Worm (Caenorhabditis elegans): ENCODE data around the gene dgk-3.
A peak's percentile ranks its signal among the peaks of the same experiment; 100 is the strongest.

Gene dgk-3

ce11 chrIII:9138601-9139000 is 24.3 kb upstream of the dgk-3 start, which contains the start of gene ZK512.7:
ZK512.7 (minus strand) TSS chrIII:9138701.
- TF ChIP-seq klf-2 (GFP tag; conservative IDR thresholded peaks at IDR 0.05): no peak
- TF ChIP-seq ref-1 (GFP tag; conservative IDR thresholded peaks at IDR 0.05): no peak
- no peak for TF ChIP-seq flt-1 (GFP tag; IDR thresholded peaks at IDR 0.05)
- no peak for TF ChIP-seq cog-1 (tag; optimal IDR thresholded peaks at IDR 0.05)
- no peak for TF ChIP-seq T22C8.4 (GFP tag; IDR thresholded peaks at IDR 0.05)
- no peak for TF ChIP-seq ztf-29 (GFP tag; IDR thresholded peaks at IDR 0.05)
- TF ChIP-seq med-1 (GFP tag; optimal IDR thresholded peaks at IDR 0.05; ENCODE audit: insufficient read depth): no peak
- no peak for TF ChIP-seq ztf-23 (GFP tag; IDR thresholded peaks at IDR 0.05)
- TF ChIP-seq tab-1 (GFP tag; IDR thresholded peaks at IDR 0.05): no peak

- TF ChIP-seq ztf-29 (GFP tag; IDR thresholded peaks at IDR 0.05) (no peak), ztf-23 (GFP tag; IDR thresholded peaks at IDR 0.05) (no peak), cog-1 (tag; optimal IDR thresholded peaks at IDR 0.05) (no peak), T22C8.4 (GFP tag; IDR thresholded peaks at IDR 0.05) (peak; percentile 23; the same call in 1 of the 2 replicates)
Observed at ce11 chrIII:9143911-9144310, 19.0 kb upstream of the dgk-3 start, which contains the start of gene ZK512.11. ZK512.11 (plus strand) TSS chrIII:9144211.

- TF ChIP-seq T22C8.4 (GFP tag; IDR thresholded peaks at IDR 0.05) (no peak), ztf-29 (GFP tag; IDR thresholded peaks at IDR 0.05) (no peak), ref-1 (GFP tag; conservative IDR thresholded peaks at IDR 0.05) (no peak), cog-1 (tag; optimal IDR thresholded peaks at IDR 0.05) (no peak), med-1 (GFP tag; optimal IDR thresholded peaks at IDR 0.05; ENCODE audit: insufficient read depth) (no peak), ztf-23 (GFP tag; IDR thresholded peaks at IDR 0.05) (no peak), klf-2 (GFP tag; conservative IDR thresholded peaks at IDR 0.05) (no peak), tab-1 (GFP tag; IDR thresholded peaks at IDR 0.05) (no peak), flt-1 (GFP tag; IDR thresholded peaks at IDR 0.05) (no peak)
Observed at ce11 chrIII:9144744-9145390, 18.0 kb upstream of the dgk-3 start, which contains the start of the genes ZK512.2 and ZK512.4. ZK512.2 (minus strand) TSS chrIII:9144794. ZK512.4 (plus strand) TSS chrIII:9145340.

ce11 chrIII:9145765-9146164 is 17.1 kb upstream of the dgk-3 start, which contains the start of gene ZK512.8:
ZK512.8 (plus strand) TSS chrIII:9146065.
- TF ChIP-seq med-1 (GFP tag; optimal IDR thresholded peaks at IDR 0.05; ENCODE audit: insufficient read depth) (no peak), klf-2 (GFP tag; conservative IDR thresholded peaks at IDR 0.05) (no peak), flt-1 (GFP tag; IDR thresholded peaks at IDR 0.05) (no peak), ref-1 (GFP tag; conservative IDR thresholded peaks at IDR 0.05) (no peak), ztf-23 (GFP tag; IDR thresholded peaks at IDR 0.05) (no peak), tab-1 (GFP tag; IDR thresholded peaks at IDR 0.05) (no peak), ztf-29 (GFP tag; IDR thresholded peaks at IDR 0.05) (no peak), cog-1 (tag; optimal IDR thresholded peaks at IDR 0.05) (no peak), T22C8.4 (GFP tag; IDR thresholded peaks at IDR 0.05) (no peak)

ce11 chrIII:9149132-9149531 is 13.7 kb upstream of the dgk-3 start:
- TF ChIP-seq med-1 (GFP tag; optimal IDR thresholded peaks at IDR 0.05; ENCODE audit: insufficient read depth): no peak
- TF ChIP-seq flt-1 (GFP tag; IDR thresholded peaks at IDR 0.05): no peak
- no peak for TF ChIP-seq klf-2 (GFP tag; conservative IDR thresholded peaks at IDR 0.05)
- TF ChIP-seq ztf-23 (GFP tag; IDR thresholded peaks at IDR 0.05): no peak
- no peak for TF ChIP-seq cog-1 (tag; optimal IDR thresholded peaks at IDR 0.05)

DNA sequence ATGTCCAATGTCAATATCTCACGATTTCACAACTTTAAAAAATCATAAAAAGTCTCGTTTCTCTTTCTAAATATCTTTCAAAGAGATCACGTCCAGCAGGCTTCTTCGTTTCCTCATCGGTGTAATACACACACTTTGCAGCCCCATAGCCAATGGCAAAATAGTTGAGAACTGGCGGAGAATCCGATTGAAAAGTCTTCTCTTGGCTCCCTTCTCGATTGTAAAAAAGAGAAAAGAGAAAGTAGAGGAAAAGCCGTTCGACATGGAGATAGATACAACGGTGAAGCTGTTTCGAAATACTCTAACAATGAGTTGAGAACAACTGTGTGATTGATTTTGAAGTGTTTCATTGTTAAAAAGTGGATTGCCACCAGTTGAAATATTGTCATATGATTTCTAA is 11.1 kb upstream of the dgk-3 start:
- no peak for TF ChIP-seq med-1 (GFP tag; optimal IDR thresholded peaks at IDR 0.05; ENCODE audit: insufficient read depth)
- TF ChIP-seq ztf-29 (GFP tag; IDR thresholded peaks at IDR 0.05): no peak
- TF ChIP-seq cog-1 (tag; optimal IDR thresholded peaks at IDR 0.05): no peak
- no peak for TF ChIP-seq tab-1 (GFP tag; IDR thresholded peaks at IDR 0.05)
- no peak for TF ChIP-seq klf-2 (GFP tag; conservative IDR thresholded peaks at IDR 0.05)
- no peak for TF ChIP-seq ztf-23 (GFP tag; IDR thresholded peaks at IDR 0.05)
- no peak for TF ChIP-seq ref-1 (GFP tag; conservative IDR thresholded peaks at IDR 0.05)
- no peak for TF ChIP-seq T22C8.4 (GFP tag; IDR thresholded peaks at IDR 0.05)

DNA sequence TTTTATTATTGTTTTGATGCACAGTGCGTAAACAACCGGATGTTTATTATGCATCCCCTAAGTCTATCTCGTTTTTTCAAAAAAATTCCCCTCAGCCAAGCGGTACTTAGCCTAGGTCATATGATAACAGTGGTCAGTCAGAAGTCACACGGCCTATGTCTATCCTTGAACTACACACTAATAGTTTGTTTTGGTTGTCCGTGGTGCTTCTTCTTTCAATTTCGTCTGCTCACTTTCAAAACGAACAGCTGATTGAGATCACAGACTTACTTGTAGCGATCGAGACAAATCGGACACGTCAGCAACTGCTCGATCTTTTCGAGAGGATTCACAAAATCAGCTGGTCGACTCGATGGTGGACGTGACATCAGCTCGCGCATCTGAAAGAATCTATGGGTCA is 9.9 kb upstream of the dgk-3 start:
- TF ChIP-seq T22C8.4 (GFP tag; IDR thresholded peaks at IDR 0.05) (no peak), ref-1 (GFP tag; conservative IDR thresholded peaks at IDR 0.05) (no peak), flt-1 (GFP tag; IDR thresholded peaks at IDR 0.05) (no peak), ztf-29 (GFP tag; IDR thresholded peaks at IDR 0.05) (no peak), ztf-23 (GFP tag; IDR thresholded peaks at IDR 0.05) (no peak), med-1 (GFP tag; optimal IDR thresholded peaks at IDR 0.05; ENCODE audit: insufficient read depth) (no peak)

- TF ChIP-seq med-1 (GFP tag; optimal IDR thresholded peaks at IDR 0.05; ENCODE audit: insufficient read depth): no peak
- no peak for TF ChIP-seq T22C8.4 (GFP tag; IDR thresholded peaks at IDR 0.05)
- TF ChIP-seq ztf-29 (GFP tag; IDR thresholded peaks at IDR 0.05): no peak
- no peak for TF ChIP-seq ztf-23 (GFP tag; IDR thresholded peaks at IDR 0.05)
- TF ChIP-seq flt-1 (GFP tag; IDR thresholded peaks at IDR 0.05): no peak
- no peak for TF ChIP-seq ref-1 (GFP tag; conservative IDR thresholded peaks at IDR 0.05)
- TF ChIP-seq tab-1 (GFP tag; IDR thresholded peaks at IDR 0.05): no peak
- no peak for TF ChIP-seq cog-1 (tag; optimal IDR thresholded peaks at IDR 0.05)
- TF ChIP-seq klf-2 (GFP tag; conservative IDR thresholded peaks at IDR 0.05): no peak
Observed at ce11 chrIII:9153809-9154208, 9.1 kb upstream of the dgk-3 start, which contains the start of gene nhl-1. nhl-1 (minus strand) TSS chrIII:9153909.

ce11 chrIII:9154766-9155165 is 8.1 kb upstream of the dgk-3 start, which contains the start of gene irld-34:
irld-34 (plus strand) TSS chrIII:9155066.
- TF ChIP-seq T22C8.4 (GFP tag; IDR thresholded peaks at IDR 0.05): no peak
- TF ChIP-seq med-1 (GFP tag; optimal IDR thresholded peaks at IDR 0.05; ENCODE audit: insufficient read depth): no peak
- TF ChIP-seq flt-1 (GFP tag; IDR thresholded peaks at IDR 0.05): no peak
- TF ChIP-seq klf-2 (GFP tag; conservative IDR thresholded peaks at IDR 0.05): no peak
- TF ChIP-seq ref-1 (GFP tag; conservative IDR thresholded peaks at IDR 0.05): no peak
- TF ChIP-seq tab-1 (GFP tag; IDR thresholded peaks at IDR 0.05): no peak
- TF ChIP-seq ztf-29 (GFP tag; IDR thresholded peaks at IDR 0.05): no peak
- TF ChIP-seq ztf-23 (GFP tag; IDR thresholded peaks at IDR 0.05): no peak
- TF ChIP-seq cog-1 (tag; optimal IDR thresholded peaks at IDR 0.05): no peak

- TF ChIP-seq flt-1 (GFP tag; IDR thresholded peaks at IDR 0.05) (no peak), tab-1 (GFP tag; IDR thresholded peaks at IDR 0.05) (no peak), cog-1 (tag; optimal IDR thresholded peaks at IDR 0.05) (no peak), ztf-29 (GFP tag; IDR thresholded peaks at IDR 0.05) (no peak), ref-1 (GFP tag; conservative IDR thresholded peaks at IDR 0.05) (no peak), ztf-23 (GFP tag; IDR thresholded peaks at IDR 0.05) (no peak), T22C8.4 (GFP tag; IDR thresholded peaks at IDR 0.05) (no peak), med-1 (GFP tag; optimal IDR thresholded peaks at IDR 0.05; ENCODE audit: insufficient read depth) (no peak), klf-2 (GFP tag; conservative IDR thresholded peaks at IDR 0.05) (no peak)
Observed at ce11 chrIII:9161553-9161952, 1.3 kb upstream of the dgk-3 start, which contains the start of gene ptr-9. ptr-9 (minus strand) TSS chrIII:9161653.

Measured in whole organism, midembryonic.